Worm (Caenorhabditis elegans) whole organism, midembryonic: ENCODE data around the gene abf-3.
"Not testable (repeated sequence)": the region's sequence is repeated elsewhere in the genome, so short reads cannot be mapped to it uniquely, and the experiment has no call there.

Experiments used
- cog-1 ChIP-seq: sonication (generic microtip); optimal IDR thresholded peaks from 2 replicates; lab custom pipeline; 2016; ENCODE audit warnings: missing genetic modification characterization, missing compliant biosample characterization
- flt-1 ChIP-seq: fragments of 200-800 bp; sonication (Bioruptor generic); IDR thresholded peaks from 2 replicates; pipeline ENCODE4 v1.3.6; 2022; ENCODE audit warnings: missing genetic modification characterization, missing compliant biosample characterization
- klf-2 ChIP-seq: fragments of 200-800 bp; sonication (Bioruptor generic); conservative IDR thresholded peaks from 2 replicates; pipeline ENCODE4 v1.3.6; 2022; ENCODE audit warnings: missing genetic modification reagents, missing genetic modification characterization, missing compliant biosample characterization
- med-1 ChIP-seq: sonication (generic microtip); optimal IDR thresholded peaks from 2 replicates; lab custom pipeline; 2017; ENCODE audit warnings: missing genetic modification characterization, mild to moderate bottlenecking, missing compliant biosample characterization, antibody characterized with exemption, missing genetic modification reagents; ENCODE audit not compliant: insufficient read depth
- ref-1 ChIP-seq: fragments of 200-800 bp; sonication (Bioruptor generic); conservative IDR thresholded peaks from 2 replicates; pipeline ENCODE4 v1.3.6; 2022; ENCODE audit warnings: missing genetic modification reagents, missing genetic modification characterization, missing compliant biosample characterization
- tab-1 ChIP-seq: fragments of 200-800 bp; sonication (Bioruptor generic); IDR thresholded peaks from 2 replicates; pipeline ENCODE4 v1.3.6; 2022; ENCODE audit warnings: missing genetic modification characterization, missing compliant biosample characterization
- ztf-23 ChIP-seq: fragments of 200-800 bp; sonication (Bioruptor generic); IDR thresholded peaks from 2 replicates; pipeline ENCODE4 v1.3.6; 2022; ENCODE audit warnings: missing genetic modification reagents, missing genetic modification characterization, missing compliant biosample characterization
- ztf-29 ChIP-seq: fragments of 200-800 bp; sonication (Bioruptor generic); IDR thresholded peaks from 2 replicates; pipeline ENCODE4 v1.3.6; 2022; ENCODE audit warnings: missing genetic modification reagents, missing genetic modification characterization, missing compliant biosample characterization

DNA sequence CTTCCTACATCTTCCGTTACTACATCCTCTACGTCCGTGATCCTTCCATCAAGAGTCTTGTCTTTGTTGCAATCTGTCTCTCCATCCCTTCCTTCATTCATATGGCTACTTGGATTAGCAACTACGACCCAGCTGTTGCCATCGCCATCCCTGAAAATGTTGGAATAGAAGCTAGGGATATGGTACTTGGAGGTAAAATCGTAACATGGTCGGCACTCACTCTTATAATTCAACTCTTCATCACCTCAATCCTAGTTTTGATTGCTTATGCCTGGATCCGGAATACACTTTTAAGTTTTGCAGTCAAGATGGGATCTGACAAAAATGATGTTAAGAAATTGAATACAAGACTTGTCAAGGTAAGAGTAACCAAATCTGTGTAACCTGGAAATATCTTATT is 13.9 kb downstream of the abf-3 start, which contains the start of gene T26E4.18:
- TF ChIP-seq klf-2 (GFP tag; lab: Robert Waterston, UW); ref-1 (GFP tag; lab: Robert Waterston, UW); ztf-23; tab-1; flt-1 (GFP tag; lab: Robert Waterston, UW); med-1; ztf-29 (GFP tag; lab: Robert Waterston, UW); cog-1: not testable (repeated sequence)
